Worm (Caenorhabditis elegans) whole organism, L2 larva: Measurements from ENCODE around the gene W09D6.1.

ENCODE experiments used
- ZK546.5 ChIP-seq: sonication (generic microtip); optimal IDR thresholded peaks from 2 replicates; lab custom pipeline; 2017; ENCODE audit warnings: missing biosample characterization, missing genetic modification characterization
- elt-1 ChIP-seq: fragments of 150-350 bp; optimal IDR thresholded peaks from 2 replicates; lab custom pipeline; 2014; ENCODE audit warnings: missing biosample characterization, missing genetic modification characterization
- lsy-2 ChIP-seq, 2 experiments: fragments of 150-350 bp in 1 of 2; sonication (generic microtip) in 1 of 2; optimal IDR thresholded peaks; 2 replicates each; lab custom pipeline; 2014 to 2017; ENCODE audit warnings: missing biosample characterization in 2 of 2, missing genetic modification characterization in 2 of 2
- nhr-12 ChIP-seq: fragments of 150-350 bp; optimal IDR thresholded peaks from 2 replicates; lab custom pipeline; 2014; ENCODE audit warnings: missing biosample characterization, missing genetic modification characterization
- snpc-4 ChIP-seq: fragments of 150-350 bp; optimal IDR thresholded peaks from 2 replicates; lab custom pipeline; 2014; ENCODE audit warnings: missing biosample characterization, missing genetic modification characterization
- zag-1 ChIP-seq: fragments of 150-350 bp; optimal IDR thresholded peaks from 2 replicates; lab custom pipeline; 2014; ENCODE audit warnings: missing biosample characterization, missing genetic modification characterization

- TF ChIP-seq nhr-12 (tag; lab: Kevin White, UChicago), result no peak
- TF ChIP-seq zag-1 (tag; lab: Kevin White, UChicago), result no peak
- no peak for TF ChIP-seq ZK546.5 (tag; lab: Kevin White, UChicago)
- TF ChIP-seq elt-1, result no peak
- no peak for TF ChIP-seq lsy-2 (tag; optimal IDR thresholded peaks at IDR 0.05; lab: Kevin White, UChicago)
- TF ChIP-seq snpc-4, result no peak
These were observed 42.1 kb upstream of the W09D6.1 start, which contains the start of gene Y48A6B.7 for ce11 chrIII:11026516-11027048.
